Fruit fly (Drosophila melanogaster) S2 (cell line): ENCODE measurements around the gene CG18764.

Experiments
- CG8478 ChIP-seq: fragments of >200 bp; optimal IDR thresholded peaks from 2 replicates; lab custom pipeline; 2018
- CTCF ChIP-seq, 2 experiments: fragments of >200 bp; optimal IDR thresholded peaks; 2 replicates each; lab custom pipeline; 2018

dm6 chr3R:11673955-11674663 is 47.4 kb downstream of the CG18764 start, which contains the start of gene CG14715:
- TF ChIP-seq CG8478, result no peak
- no peak for TF ChIP-seq CTCF (optimal IDR thresholded peaks at IDR 0.05; lab: Kevin White, UChicago)
